Worm (Caenorhabditis elegans): ENCODE data around the gene his-69.

The his-69 gene

DNA sequence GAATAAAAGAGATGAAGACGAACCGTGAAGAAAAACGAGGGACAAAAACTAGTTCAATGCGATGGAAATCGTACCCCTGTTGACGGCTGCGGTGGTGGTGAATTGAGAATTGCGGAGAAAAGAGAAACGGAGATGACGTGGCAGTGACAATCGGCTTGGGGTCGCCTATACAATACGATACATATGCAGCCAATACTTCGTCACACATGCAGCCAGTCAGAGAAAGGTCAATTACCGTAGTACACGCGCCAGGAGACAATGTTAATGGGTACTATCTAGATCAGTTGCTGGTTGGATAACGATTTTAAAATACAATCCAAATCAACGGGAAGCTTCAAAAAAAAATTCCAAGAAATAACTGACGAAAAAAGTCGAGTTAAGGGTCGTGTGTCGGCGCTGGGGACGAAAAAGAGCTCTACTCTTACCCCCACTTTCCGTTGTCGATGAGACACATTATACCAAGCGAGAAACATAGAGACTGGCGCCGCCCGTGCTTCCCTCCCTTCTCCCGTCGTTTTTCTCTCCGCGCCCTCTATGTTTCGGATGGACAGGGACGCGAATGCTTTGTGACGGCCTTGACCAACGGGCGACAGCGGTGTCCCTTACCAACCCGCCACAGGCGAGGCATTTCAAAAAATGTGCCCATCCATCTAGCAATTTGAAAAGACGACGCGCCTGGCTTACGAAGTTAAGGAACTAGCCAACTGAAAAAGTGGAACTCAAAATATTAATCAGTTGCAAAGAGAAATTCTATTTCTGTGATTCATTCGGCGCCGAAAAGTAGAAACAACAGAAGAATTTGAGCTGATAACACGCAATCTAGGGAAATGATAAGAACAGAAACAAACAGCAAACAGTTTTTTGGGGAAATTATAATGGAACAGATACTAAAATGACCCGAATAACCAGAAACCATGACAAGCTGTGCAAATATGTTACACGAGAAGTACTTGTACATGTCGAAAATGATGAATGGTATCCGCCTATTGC, 39.7 kb downstream of the his-69 start (continued):
- TF ChIP-seq sptf-1 (tag; optimal IDR thresholded peaks at IDR 0.05) (no peak), pag-3 (tag; optimal IDR thresholded peaks at IDR 0.05; ENCODE audit: borderline replicate concordance, insufficient read depth) (no peak), swsn-7 (tag; optimal IDR thresholded peaks at IDR 0.05) (peak; percentile 23), ceh-88 (GFP tag; IDR thresholded peaks at IDR 0.05) (no peak), mep-1 (tag; optimal IDR thresholded peaks at IDR 0.05) (no peak), dpl-1 (GFP tag; optimal IDR thresholded peaks at IDR 0.05) (peak in 2 of 3 experiments; percentile 7 to 30), zag-1 (tag; optimal IDR thresholded peaks at IDR 0.05) (no peak), unc-98 (GFP tag; IDR thresholded peaks at IDR 0.05) (no peak), nhr-28 (tag; optimal IDR thresholded peaks at IDR 0.05) (no peak), tlp-1 (tag; optimal IDR thresholded peaks at IDR 0.05) (no peak), lin-39 (tag; optimal IDR thresholded peaks at IDR 0.05) (no peak), ets-5 (GFP tag; IDR thresholded peaks at IDR 0.05) (no peak), hpl-2 (GFP tag; optimal IDR thresholded peaks at IDR 0.05) (no peak), C16A3.4 (tag; optimal IDR thresholded peaks at IDR 0.05) (no peak), ceh-90 (tag; optimal IDR thresholded peaks at IDR 0.05) (no peak), nhr-47 (tag; optimal IDR thresholded peaks at IDR 0.05) (peak; percentile 6), lin-13 (GFP tag; optimal IDR thresholded peaks at IDR 0.05) (no peak), rnt-1 (tag; optimal IDR thresholded peaks at IDR 0.05) (peak; percentile 38), aly-2 (tag; optimal IDR thresholded peaks at IDR 0.05) (no peak), egl-27 (tag; optimal IDR thresholded peaks at IDR 0.05) (no peak), fkh-4 (tag; optimal IDR thresholded peaks at IDR 0.05; ENCODE audit: borderline replicate concordance) (no peak), nhr-85 (tag) (no peak), unc-62 (GFP tag; optimal IDR thresholded peaks at IDR 0.05) (no peak), C04F5.9 (tag; optimal IDR thresholded peaks at IDR 0.05) (no peak), pax-3 (tag; optimal IDR thresholded peaks at IDR 0.05) (no peak), xbp-1 (tag; optimal IDR thresholded peaks at IDR 0.05) (no peak)

DNA sequence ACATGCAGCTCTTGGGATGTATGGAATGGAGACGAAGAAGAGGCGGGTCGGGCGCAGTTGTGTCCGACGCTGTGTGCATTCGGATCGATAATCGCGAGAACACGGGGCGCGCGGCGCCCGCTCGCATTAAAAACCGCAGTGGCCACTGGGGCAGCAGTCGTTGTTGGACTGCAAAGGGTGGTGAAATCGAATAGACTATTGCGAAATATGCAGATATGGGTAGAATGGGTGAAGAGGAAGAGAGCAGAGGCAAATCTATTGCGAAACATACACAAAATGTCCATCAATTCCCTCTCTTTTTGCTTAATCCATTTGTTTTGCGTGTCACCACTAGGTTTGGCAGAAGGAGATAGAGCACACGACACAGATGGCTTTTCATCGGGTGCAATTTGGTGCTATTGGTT, 40.4 kb downstream of the his-69 start:
- TF ChIP-seq fos-1 (tag; optimal IDR thresholded peaks at IDR 0.05) = no peak
- TF ChIP-seq nhr-12 (tag; optimal IDR thresholded peaks at IDR 0.05) = no peak
- TF ChIP-seq C04F5.9 (tag; optimal IDR thresholded peaks at IDR 0.05) = no peak
- TF ChIP-seq efl-3 (GFP tag; optimal IDR thresholded peaks at IDR 0.05) = no peak
- TF ChIP-seq jun-1 (tag; optimal IDR thresholded peaks at IDR 0.05) = peak; percentile 68
- peak in 1 of 2 experiments; percentile 47 for TF ChIP-seq ztf-11 (tag; optimal IDR thresholded peaks at IDR 0.05)
- TF ChIP-seq pqm-1 (tag; optimal IDR thresholded peaks at IDR 0.05) = no peak
- TF ChIP-seq sox-4 (tag; optimal IDR thresholded peaks at IDR 0.05) = no peak
- TF ChIP-seq fkh-8 (tag; optimal IDR thresholded peaks at IDR 0.05) = peak; percentile 81
- peak; percentile 15 for TF ChIP-seq lir-3 (tag; optimal IDR thresholded peaks at IDR 0.05; ENCODE audit: poor library complexity)
- no peak for TF ChIP-seq unc-98 (GFP tag; IDR thresholded peaks at IDR 0.05)
- TF ChIP-seq tbx-2 (tag; optimal IDR thresholded peaks at IDR 0.05) = peak; percentile 46
- peak; percentile 63 to 81 (median 68) for TF ChIP-seq ceh-82 (tag; optimal IDR thresholded peaks at IDR 0.05)
- TF ChIP-seq hpl-2 (GFP tag; optimal IDR thresholded peaks at IDR 0.05) = peak; percentile 60
- no peak for TF ChIP-seq pag-3 (tag; optimal IDR thresholded peaks at IDR 0.05; ENCODE audit: borderline replicate concordance, insufficient read depth)
- no peak for TF ChIP-seq vab-15 (tag; optimal IDR thresholded peaks at IDR 0.05)
- peak; percentile 89 for TF ChIP-seq lin-14 (GFP tag; optimal IDR thresholded peaks at IDR 0.05)
- no peak for TF ChIP-seq lin-39 (tag; optimal IDR thresholded peaks at IDR 0.05)
- TF ChIP-seq unc-62 (GFP tag; optimal IDR thresholded peaks at IDR 0.05) = no peak
- TF ChIP-seq hlh-17 (GFP tag; optimal IDR thresholded peaks at IDR 0.05; ENCODE audit: borderline replicate concordance) = no peak
- no peak for TF ChIP-seq alr-1 (tag; optimal IDR thresholded peaks at IDR 0.05; ENCODE audit: borderline replicate concordance)
- no peak for TF ChIP-seq aly-2 (tag; optimal IDR thresholded peaks at IDR 0.05)
- TF ChIP-seq aha-1 (tag; optimal IDR thresholded peaks at IDR 0.05) = no peak
- no peak for TF ChIP-seq elt-2 (tag; optimal IDR thresholded peaks at IDR 0.05)
- no peak for TF ChIP-seq nhr-19 (GFP tag; conservative IDR thresholded peaks at IDR 0.05)
- TF ChIP-seq irx-1 (tag; optimal IDR thresholded peaks at IDR 0.05) = no peak
- TF ChIP-seq mef-2 (tag; optimal IDR thresholded peaks at IDR 0.05) = no peak
- TF ChIP-seq lin-15B (tag; optimal IDR thresholded peaks at IDR 0.05) = no peak
- TF ChIP-seq lin-13 (GFP tag; optimal IDR thresholded peaks at IDR 0.05) = peak; percentile 33
- TF ChIP-seq xbp-1 (tag; optimal IDR thresholded peaks at IDR 0.05) = peak; percentile 24
- no peak for TF ChIP-seq hlh-4 (tag; optimal IDR thresholded peaks at IDR 0.05)
- TF ChIP-seq nhr-77 (tag; optimal IDR thresholded peaks at IDR 0.05) = no peak
